Fruit fly (Drosophila melanogaster) whole organism, prepupa: ENCODE data around the gene Patr-1.

Source experiments
- CG10631 ChIP-seq: fragments of 200-800 bp; sonication (Bioruptor generic); optimal IDR thresholded peaks from 2 replicates; lab custom pipeline; 2016; ENCODE audit warnings: missing biosample characterization, missing genetic modification characterization
- CG10669 ChIP-seq: fragments of 200-800 bp; sonication (Bioruptor generic); optimal IDR thresholded peaks from 3 replicates; lab custom pipeline; 2018; ENCODE audit warnings: missing biosample characterization, mild to moderate bottlenecking, missing genetic modification characterization, moderate library complexity
- CG11294 ChIP-seq: fragments of 200-800 bp; sonication (Bioruptor generic); IDR thresholded peaks from 2 replicates; pipeline ENCODE4 v1.3.6; 2022; ENCODE audit warnings: missing biosample characterization, missing genetic modification characterization
- CG15336 ChIP-seq: fragments of 200-800 bp; sonication (Bioruptor generic); IDR thresholded peaks from 2 replicates; pipeline ENCODE4 v1.3.6; 2022; ENCODE audit warnings: missing biosample characterization, missing genetic modification characterization
- CG1621 ChIP-seq: fragments of 200-800 bp; sonication (Bioruptor generic); optimal IDR thresholded peaks from 3 replicates; lab custom pipeline; 2018; ENCODE audit warnings: missing biosample characterization, mild to moderate bottlenecking, missing genetic modification characterization
- CG3032 ChIP-seq: fragments of 200-800 bp; optimal IDR thresholded peaks from 2 replicates; lab custom pipeline; 2019; ENCODE audit warnings: missing biosample characterization, mild to moderate bottlenecking, missing genetic modification characterization, moderate library complexity
- CG32006 ChIP-seq: fragments of 200-800 bp; sonication (Bioruptor generic); optimal IDR thresholded peaks from 3 replicates; lab custom pipeline; 2017; ENCODE audit warnings: missing biosample characterization, mild to moderate bottlenecking, missing genetic modification characterization
- CG34406 ChIP-seq: fragments of 200-800 bp; sonication (Bioruptor generic); optimal IDR thresholded peaks from 3 replicates; lab custom pipeline; 2016; ENCODE audit warnings: missing biosample characterization, missing genetic modification characterization
- CG6163 ChIP-seq: fragments of 200-800 bp; sonication (Bioruptor generic); IDR thresholded peaks from 3 replicates; pipeline ENCODE4 v1.3.6; 2022; ENCODE audit warnings: missing biosample characterization, missing genetic modification characterization
- CG6792 ChIP-seq: fragments of 200-800 bp; sonication (Bioruptor generic); optimal IDR thresholded peaks from 3 replicates; lab custom pipeline; 2016; ENCODE audit warnings: missing biosample characterization, missing genetic modification characterization
- CG6808 ChIP-seq: fragments of 200-800 bp; sonication (Bioruptor generic); optimal IDR thresholded peaks from 3 replicates; lab custom pipeline; 2017; ENCODE audit warnings: missing biosample characterization, missing genetic modification characterization, mild to moderate bottlenecking, moderate library complexity, missing genetic modification reagents
- CG7368 ChIP-seq: fragments of 200-800 bp; sonication (Bioruptor generic); optimal IDR thresholded peaks from 3 replicates; lab custom pipeline; 2016; ENCODE audit warnings: missing biosample characterization, missing genetic modification characterization
- CG8319 ChIP-seq: fragments of 200-800 bp; sonication (Bioruptor generic); optimal IDR thresholded peaks from 3 replicates; lab custom pipeline; 2016; ENCODE audit warnings: missing biosample characterization, missing genetic modification characterization
- CG9139 ChIP-seq: fragments of 200-800 bp; sonication (Bioruptor generic); optimal IDR thresholded peaks from 3 replicates; lab custom pipeline; 2017; ENCODE audit warnings: missing biosample characterization, mild to moderate bottlenecking, missing genetic modification characterization
- Eip75B ChIP-seq: fragments of 200-800 bp; sonication (Bioruptor generic); optimal IDR thresholded peaks from 3 replicates; lab custom pipeline; 2016; ENCODE audit warnings: missing biosample characterization, missing genetic modification characterization
- Eip78C ChIP-seq: fragments of 200-800 bp; sonication (Bioruptor generic); peaks from one replicate; lab custom pipeline; 2016; ENCODE audit warnings: missing biosample characterization, missing genetic modification characterization
- Eip93F ChIP-seq: fragments of 200-800 bp; sonication (Bioruptor generic); optimal IDR thresholded peaks from 2 replicates; lab custom pipeline; 2016; ENCODE audit warnings: missing biosample characterization, mild to moderate bottlenecking, missing genetic modification characterization
- Ets21C ChIP-seq: fragments of 200-800 bp; sonication (Bioruptor generic); optimal IDR thresholded peaks from 3 replicates; lab custom pipeline; 2016; ENCODE audit warnings: missing biosample characterization, missing genetic modification characterization
- Ets96B ChIP-seq: fragments of 200-800 bp; optimal IDR thresholded peaks from 2 replicates; lab custom pipeline; 2019; ENCODE audit warnings: missing biosample characterization, mild to moderate bottlenecking, missing genetic modification characterization, moderate library complexity
- Gug ChIP-seq: fragments of 200-800 bp; sonication (Bioruptor generic); IDR thresholded peaks from 2 replicates; pipeline ENCODE4 v1.3.6; 2022; ENCODE audit warnings: missing biosample characterization, missing genetic modification characterization
- Hr4 ChIP-seq: fragments of 200-800 bp; sonication (Bioruptor generic); optimal IDR thresholded peaks from 3 replicates; lab custom pipeline; 2016; ENCODE audit warnings: missing biosample characterization, missing genetic modification characterization
- Lpt ChIP-seq: fragments of 200-800 bp; sonication (Bioruptor generic); optimal IDR thresholded peaks from 3 replicates; lab custom pipeline; 2016; ENCODE audit warnings: missing biosample characterization, missing genetic modification characterization
- Smox ChIP-seq: fragments of 200-800 bp; sonication (Bioruptor generic); optimal IDR thresholded peaks from 3 replicates; lab custom pipeline; 2016; ENCODE audit warnings: missing biosample characterization, missing genetic modification characterization
- Sox14 ChIP-seq: fragments of 200-800 bp; sonication (Bioruptor generic); optimal IDR thresholded peaks from 3 replicates; lab custom pipeline; 2016; ENCODE audit warnings: missing biosample characterization, missing genetic modification characterization
- Sox15 ChIP-seq: fragments of 200-800 bp; sonication (Bioruptor generic); optimal IDR thresholded peaks from 3 replicates; lab custom pipeline; 2016; ENCODE audit warnings: missing biosample characterization, missing genetic modification characterization
- achi ChIP-seq: fragments of 200-800 bp; sonication (Bioruptor generic); optimal IDR thresholded peaks from 3 replicates; lab custom pipeline; 2016; ENCODE audit warnings: missing biosample characterization, missing genetic modification characterization
- acj6 ChIP-seq: fragments of 200-800 bp; sonication (Bioruptor generic); optimal IDR thresholded peaks from 3 replicates; lab custom pipeline; 2016; ENCODE audit warnings: missing biosample characterization, missing genetic modification characterization
- cyc ChIP-seq: fragments of 200-800 bp; sonication (Bioruptor generic); optimal IDR thresholded peaks from 3 replicates; lab custom pipeline; 2016; ENCODE audit warnings: missing biosample characterization, missing genetic modification characterization
- eg ChIP-seq: fragments of 200-800 bp; sonication (Bioruptor generic); IDR thresholded peaks from 3 replicates; pipeline ENCODE4 v1.3.6; 2022; ENCODE audit warnings: missing biosample characterization, missing genetic modification characterization
- esn ChIP-seq: fragments of 200-800 bp; sonication (Bioruptor generic); optimal IDR thresholded peaks from 2 replicates; lab custom pipeline; 2016; ENCODE audit warnings: missing biosample characterization, mild to moderate bottlenecking, missing genetic modification characterization, moderate library complexity
- fd59A ChIP-seq: fragments of 200-800 bp; sonication (Bioruptor generic); optimal IDR thresholded peaks from 2 replicates; lab custom pipeline; 2017; ENCODE audit warnings: missing biosample characterization, mild to moderate bottlenecking, missing genetic modification characterization, missing genetic modification reagents
- fkh ChIP-seq: fragments of 200-800 bp; sonication (Bioruptor generic); optimal IDR thresholded peaks from 3 replicates; lab custom pipeline; 2017; ENCODE audit warnings: missing biosample characterization, mild to moderate bottlenecking, missing genetic modification characterization, moderate library complexity
- net ChIP-seq: fragments of 200-800 bp; sonication (Bioruptor generic); optimal IDR thresholded peaks from 3 replicates; lab custom pipeline; 2016; ENCODE audit warnings: missing biosample characterization, missing genetic modification characterization
- salr ChIP-seq, 2 experiments: fragments of 200-800 bp; sonication (Bioruptor generic); optimal IDR thresholded peaks; 3 replicates each; lab custom pipeline; 2016 to 2018; ENCODE audit warnings: missing biosample characterization in 2 of 2, missing genetic modification characterization in 2 of 2, mild to moderate bottlenecking in 1 of 2
- spab ChIP-seq: fragments of 200-800 bp; sonication (Bioruptor generic); optimal IDR thresholded peaks from 2 replicates; lab custom pipeline; 2017; ENCODE audit warnings: missing biosample characterization, mild to moderate bottlenecking, missing genetic modification characterization, missing genetic modification reagents
- svp ChIP-seq: fragments of 200-800 bp; sonication (Bioruptor generic); peaks from one replicate; lab custom pipeline; 2016; ENCODE audit warnings: missing biosample characterization, missing genetic modification characterization
- vri ChIP-seq: fragments of 200-800 bp; sonication (Bioruptor generic); optimal IDR thresholded peaks from 3 replicates; lab custom pipeline; 2016; ENCODE audit warnings: missing biosample characterization, mild to moderate bottlenecking, missing genetic modification characterization

Patr-1 gene

DNA sequence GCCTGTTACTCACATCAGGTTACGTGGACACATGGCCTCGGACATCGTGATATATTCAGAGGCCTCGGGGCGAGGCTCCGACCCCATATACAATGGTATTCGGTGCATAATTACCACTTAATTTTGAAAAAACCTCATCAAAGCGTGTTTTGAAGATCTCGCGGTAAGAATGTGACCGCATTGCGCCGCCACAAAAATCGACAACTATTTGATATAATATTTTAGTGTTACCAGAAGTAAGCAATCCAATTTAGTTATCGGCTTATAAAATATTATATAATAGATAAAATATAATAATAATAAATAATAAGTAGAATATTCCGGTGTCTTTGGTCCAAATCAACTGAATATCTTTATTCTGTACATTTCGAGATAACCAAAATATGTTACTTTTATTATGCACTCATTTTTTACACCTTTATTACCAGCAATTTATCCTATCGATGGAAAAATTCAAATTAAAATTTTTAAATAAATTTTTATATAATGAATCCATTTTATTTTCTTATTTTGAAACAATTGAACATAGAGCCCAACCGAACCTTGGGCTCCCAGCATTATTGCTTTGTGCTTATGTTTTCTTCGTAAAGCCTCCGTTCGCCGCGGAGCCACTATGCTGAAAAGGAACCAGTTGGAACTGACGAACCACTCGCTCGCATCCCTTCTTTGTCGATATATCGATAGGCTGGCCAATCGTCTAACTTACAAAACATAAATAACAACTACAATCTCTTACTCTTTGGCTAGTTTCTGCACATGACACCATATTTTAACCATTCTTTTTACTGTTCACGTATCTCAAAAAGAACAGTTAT, 3.2 kb upstream of the Patr-1 start, which contains the start of the genes CG18213 and Trm7-32:
TSS of gene CG18213 (minus strand) at position 211 of the 815 bp plus-strand sequence.
TSS of gene Trm7-32 (plus strand) at position 690 of the 815 bp plus-strand sequence.
- TF ChIP-seq esn (peak; percentile 15), Lpt (GFP tag; lab: Kevin White, UChicago) (no peak), fkh (GFP tag; lab: Kevin White, UChicago) (no peak), Eip75B (no peak), CG9139 (GFP tag; lab: Kevin White, UChicago) (no peak), Eip93F (GFP tag; lab: Kevin White, UChicago) (no peak), svp (GFP tag; lab: Kevin White, UChicago) (no peak), CG10631 (GFP tag; lab: Kevin White, UChicago) (peak; percentile 38), CG7368 (GFP tag; lab: Kevin White, UChicago) (no peak), CG34406 (GFP tag; lab: Kevin White, UChicago) (no peak), achi (GFP tag; lab: Kevin White, UChicago) (peak; percentile 27)

DNA sequence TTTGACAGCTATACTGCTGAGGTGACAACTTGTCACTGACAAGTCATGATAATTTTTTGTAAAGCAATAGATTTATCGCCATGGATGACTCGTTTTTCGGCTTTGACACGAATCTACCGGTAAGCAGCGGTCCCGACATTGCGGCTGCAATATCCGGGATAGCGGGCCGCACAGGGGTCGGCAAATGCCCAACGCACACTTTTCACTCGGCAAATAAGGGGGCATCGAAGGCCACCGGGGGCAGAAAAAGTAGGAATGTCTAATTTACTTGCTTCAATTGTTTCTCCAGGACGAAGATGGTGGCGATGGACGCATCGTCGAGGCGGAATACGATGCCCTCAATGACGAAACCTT, 183 bp downstream of the Patr-1 start:
- TF ChIP-seq CG15336 (no peak), Ets21C (no peak), Sox14 (GFP tag; lab: Kevin White, UChicago) (no peak), svp (GFP tag; lab: Kevin White, UChicago) (no peak), cyc (no peak), eg (GFP tag; lab: Robert Waterston, UW) (no peak), fd59A (GFP tag; lab: Kevin White, UChicago) (no peak)

DNA sequence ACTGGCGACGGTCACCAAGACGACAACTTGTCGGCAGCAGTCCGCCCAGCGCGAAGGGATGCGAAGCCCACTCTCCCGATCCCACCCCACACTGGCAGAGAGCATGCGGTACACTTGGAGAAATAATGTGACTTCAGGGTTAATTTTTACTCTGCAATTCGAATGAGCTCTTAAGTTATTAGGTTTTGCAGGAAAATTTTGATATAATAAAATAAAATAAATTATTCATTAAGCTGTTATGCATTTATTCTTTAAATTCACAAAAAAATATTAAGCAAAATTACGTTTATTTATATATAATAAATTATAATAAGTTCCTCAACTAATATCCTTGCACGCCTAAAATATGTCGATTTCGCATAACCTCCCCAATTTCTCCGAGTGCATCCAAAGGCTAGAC, 5.5 kb downstream of the Patr-1 start:
- no peak for TF ChIP-seq esn
- TF ChIP-seq CG6792 (GFP tag; lab: Kevin White, UChicago) = peak; percentile 11
- TF ChIP-seq Hr4 = no peak
- peak; percentile 56 for TF ChIP-seq CG3032
- no peak for TF ChIP-seq CG1621 (tag; lab: Kevin White, UChicago)
- no peak for TF ChIP-seq Ets21C
- TF ChIP-seq Smox (GFP tag; lab: Kevin White, UChicago) = no peak
- TF ChIP-seq CG10631 (GFP tag; lab: Kevin White, UChicago) = peak; percentile 31
- no peak for TF ChIP-seq CG6163 (GFP tag; lab: Robert Waterston, UW)
- peak; percentile 47 for TF ChIP-seq achi (GFP tag; lab: Kevin White, UChicago)
- peak; percentile 3 for TF ChIP-seq Ets96B (tag; lab: Kevin White, UChicago)
- TF ChIP-seq CG34406 (GFP tag; lab: Kevin White, UChicago) = peak; percentile 20
- TF ChIP-seq CG10669 (GFP tag; lab: Kevin White, UChicago) = no peak
- no peak for TF ChIP-seq vri (GFP tag; lab: Kevin White, UChicago)
- TF ChIP-seq Sox15 (GFP tag; lab: Kevin White, UChicago) = no peak
- 0 out of 2 replicates have a peak, but pooled peaks have one; percentile 9 for TF ChIP-seq Gug (GFP tag; lab: Robert Waterston, UW)
- no peak for TF ChIP-seq salr (GFP tag; optimal IDR thresholded peaks at IDR 0.05; lab: Kevin White, UChicago)
- no peak for TF ChIP-seq CG32006 (GFP tag; lab: Kevin White, UChicago)
- TF ChIP-seq net (GFP tag; lab: Kevin White, UChicago) = no peak
- TF ChIP-seq CG6808 (GFP tag; lab: Kevin White, UChicago) = no peak
- TF ChIP-seq CG8319 = no peak
- TF ChIP-seq eg (GFP tag; lab: Robert Waterston, UW) = 0 out of 3 replicates have a peak, but pooled peaks have one; percentile 5
- TF ChIP-seq Eip78C (GFP tag; lab: Kevin White, UChicago) = peak; percentile 73
- no peak for TF ChIP-seq CG11294
- TF ChIP-seq spab (GFP tag; lab: Kevin White, UChicago) = no peak
- peak; percentile 36; the same call in 1 of the 2 replicates for TF ChIP-seq CG15336
- TF ChIP-seq acj6 (GFP tag; lab: Kevin White, UChicago) = peak; percentile 40
